Worm (Caenorhabditis elegans): ENCODE results near the gene K01F9.2.

DNA sequence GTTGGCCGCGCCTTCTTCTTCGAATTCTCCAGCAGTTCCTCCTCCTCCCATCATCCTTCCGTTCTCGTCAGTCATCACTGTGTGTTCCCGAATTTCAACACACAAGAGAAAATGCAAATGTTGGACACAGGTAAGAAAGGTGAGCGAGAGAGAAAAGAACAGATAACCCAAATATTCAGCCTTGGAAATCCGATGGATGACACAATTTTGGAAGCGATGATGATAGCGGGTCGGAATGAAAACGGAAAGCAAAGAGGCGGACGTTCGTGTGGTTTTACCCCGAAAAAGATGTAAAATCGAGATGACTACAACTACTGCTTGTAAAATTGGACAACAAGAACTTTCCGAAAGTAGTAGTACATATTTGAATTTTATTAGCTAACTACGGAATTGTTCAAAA is 37.1 kb downstream of the K01F9.2 start:
- TF ChIP-seq rpc-1 (optimal IDR thresholded peaks at IDR 0.05) (no peak), rpc-1 (tag; optimal IDR thresholded peaks at IDR 0.05) (no peak), Y95B8A.8 (GFP tag; IDR thresholded peaks at IDR 0.05) (no peak), akir-1 (GFP tag; optimal IDR thresholded peaks at IDR 0.05) (no peak), unc-62 (GFP tag; optimal IDR thresholded peaks at IDR 0.05) (no peak), hrde-1 (tag; optimal IDR thresholded peaks at IDR 0.05; ENCODE audit: borderline replicate concordance) (no peak), ceh-27 (GFP tag; optimal IDR thresholded peaks at IDR 0.05) (no peak), pbrm-1 (GFP tag; IDR thresholded peaks at IDR 0.05) (no peak), Y53G8AR.9 (GFP tag; conservative IDR thresholded peaks at IDR 0.05) (no peak), Y56A3A.18 (GFP tag; IDR thresholded peaks at IDR 0.05) (no peak), tbp1 (GFP tag; optimal IDR thresholded peaks at IDR 0.05) (no peak), F37B4.10 (GFP tag; IDR thresholded peaks at IDR 0.05) (no peak)

Measured in whole organism, young adult.